Worm (Caenorhabditis elegans): ENCODE data around the gene Y51H4A.6.

Gene Y51H4A.6

DNA sequence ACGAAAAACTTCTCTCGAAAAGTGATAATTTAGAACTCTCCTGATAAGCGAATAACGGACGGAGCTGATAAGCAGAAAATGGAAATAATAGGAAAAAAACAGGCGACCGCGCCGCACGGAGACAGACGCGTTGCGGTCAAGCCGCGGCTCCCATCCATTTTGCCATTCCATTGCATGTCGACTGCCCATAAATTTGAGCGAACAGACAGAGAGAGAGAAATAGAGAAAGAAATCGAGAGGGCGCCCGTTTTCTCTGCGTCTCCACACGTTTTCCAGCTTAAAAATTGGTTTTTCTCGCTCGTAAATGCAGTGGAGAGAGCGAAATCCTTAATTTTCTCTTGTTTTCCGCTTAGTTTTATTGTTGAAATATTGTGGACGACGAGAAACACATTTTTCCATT is 31.6 kb upstream of the Y51H4A.6 start (continued):
- TF ChIP-seq nhr-80 (tag; optimal IDR thresholded peaks at IDR 0.05) (peak; percentile 82), tbp1 (GFP tag; optimal IDR thresholded peaks at IDR 0.05) (peak; percentile 12), mel-28 (tag; optimal IDR thresholded peaks at IDR 0.05; ENCODE audit: borderline replicate concordance) (no peak), lsl-1 (GFP tag; optimal IDR thresholded peaks at IDR 0.05) (no peak), madf-3 (GFP tag; IDR thresholded peaks at IDR 0.05) (0 out of 2 replicates have a peak, but pooled peaks have one; percentile 6), athp-1 (tag; optimal IDR thresholded peaks at IDR 0.05) (peak; percentile 8), nfyb-1 (GFP tag; IDR thresholded peaks at IDR 0.05) (peak; percentile 56; the same call in 1 of the 2 replicates), lin-35 (GFP tag; optimal IDR thresholded peaks at IDR 0.05) (peak in 1 of 3 experiments; percentile 45), nhr-179 (tag; optimal IDR thresholded peaks at IDR 0.05) (no peak)

DNA sequence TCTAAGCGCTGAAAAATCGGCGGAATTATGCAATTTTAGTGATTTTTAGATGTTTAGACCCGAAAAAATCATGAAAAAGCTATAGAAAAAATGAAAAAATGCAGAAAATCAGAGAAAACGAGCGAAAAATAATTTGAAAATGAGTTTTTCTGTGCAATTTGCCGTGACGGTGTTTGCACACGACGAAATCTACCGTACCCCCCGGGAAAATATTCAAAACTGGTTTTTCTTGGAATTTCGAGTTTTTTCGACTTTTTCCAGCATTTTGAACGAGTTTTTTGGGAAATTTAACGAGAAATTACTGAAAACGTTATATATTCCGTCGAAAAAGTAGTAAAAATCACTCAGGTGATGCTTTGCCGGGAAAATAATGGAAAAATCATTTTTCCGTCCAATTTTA is 31.1 kb upstream of the Y51H4A.6 start:
- no peak for TF ChIP-seq mxl-1 (tag; optimal IDR thresholded peaks at IDR 0.05)
- TF ChIP-seq tbp1 (GFP tag; optimal IDR thresholded peaks at IDR 0.05): peak; percentile 53
- TF ChIP-seq D2030.7 (GFP tag; IDR thresholded peaks at IDR 0.05): peak; percentile 52
- TF ChIP-seq dpff-1 (tag; optimal IDR thresholded peaks at IDR 0.05): no peak
- no peak for TF ChIP-seq madf-10 (tag; optimal IDR thresholded peaks at IDR 0.05)
- peak; percentile 86 for TF ChIP-seq lsl-1 (GFP tag; optimal IDR thresholded peaks at IDR 0.05)
- peak; percentile 53 for TF ChIP-seq efl-1 (GFP tag; optimal IDR thresholded peaks at IDR 0.05)
- peak; percentile 71 for TF ChIP-seq snpc-4 (GFP tag; optimal IDR thresholded peaks at IDR 0.05)
- peak in 3 of 4 experiments; percentile 71 to 83 (median 75) for TF ChIP-seq snpc-4 (tag; optimal IDR thresholded peaks at IDR 0.05)
- no peak for TF ChIP-seq cebp-1 (GFP tag; IDR thresholded peaks at IDR 0.05)
- no peak for TF ChIP-seq cebp-1 (tag; optimal IDR thresholded peaks at IDR 0.05)
- TF ChIP-seq Y79H2A.3 (GFP tag; conservative IDR thresholded peaks at IDR 0.05): peak; percentile 64; the same call in 1 of the 2 replicates
- no peak for TF ChIP-seq sea-2 (GFP tag; IDR thresholded peaks at IDR 0.05)
- TF ChIP-seq attf-6 (GFP tag; IDR thresholded peaks at IDR 0.05): peak; percentile 89
- no peak for TF ChIP-seq hrde-1 (tag; optimal IDR thresholded peaks at IDR 0.05; ENCODE audit: borderline replicate concordance)
- TF ChIP-seq madf-6 (GFP tag; IDR thresholded peaks at IDR 0.05): peak; percentile 53
- no peak for TF ChIP-seq let-526 (GFP tag; IDR thresholded peaks at IDR 0.05)
- TF ChIP-seq zim-3 (tag; optimal IDR thresholded peaks at IDR 0.05): no peak
- no peak for TF ChIP-seq F49E8.2 (tag; optimal IDR thresholded peaks at IDR 0.05; ENCODE audit: insufficient read depth)
- no peak for TF ChIP-seq rpc-1 (optimal IDR thresholded peaks at IDR 0.05)
- no peak for TF ChIP-seq rpc-1 (tag; optimal IDR thresholded peaks at IDR 0.05)

ce11 chrIV:16503049-16503448 is 30.4 kb upstream of the Y51H4A.6 start:
- TF ChIP-seq lsl-1 (GFP tag; optimal IDR thresholded peaks at IDR 0.05) (peak; percentile 72), rcor-1 (GFP tag; IDR thresholded peaks at IDR 0.05) (no peak), snpc-4 (GFP tag; optimal IDR thresholded peaks at IDR 0.05) (peak; percentile 76), snpc-4 (tag; optimal IDR thresholded peaks at IDR 0.05) (peak in 1 of 4 experiments; percentile 49), dpl-1 (GFP tag; optimal IDR thresholded peaks at IDR 0.05) (no peak), madf-6 (GFP tag; IDR thresholded peaks at IDR 0.05) (0 out of 2 replicates have a peak, but pooled peaks have one; percentile 10), snpc-1.3 (tag; optimal IDR thresholded peaks at IDR 0.05; ENCODE audit: insufficient read depth) (peak; percentile 26), attf-6 (GFP tag; IDR thresholded peaks at IDR 0.05) (peak; percentile 69)

DNA sequence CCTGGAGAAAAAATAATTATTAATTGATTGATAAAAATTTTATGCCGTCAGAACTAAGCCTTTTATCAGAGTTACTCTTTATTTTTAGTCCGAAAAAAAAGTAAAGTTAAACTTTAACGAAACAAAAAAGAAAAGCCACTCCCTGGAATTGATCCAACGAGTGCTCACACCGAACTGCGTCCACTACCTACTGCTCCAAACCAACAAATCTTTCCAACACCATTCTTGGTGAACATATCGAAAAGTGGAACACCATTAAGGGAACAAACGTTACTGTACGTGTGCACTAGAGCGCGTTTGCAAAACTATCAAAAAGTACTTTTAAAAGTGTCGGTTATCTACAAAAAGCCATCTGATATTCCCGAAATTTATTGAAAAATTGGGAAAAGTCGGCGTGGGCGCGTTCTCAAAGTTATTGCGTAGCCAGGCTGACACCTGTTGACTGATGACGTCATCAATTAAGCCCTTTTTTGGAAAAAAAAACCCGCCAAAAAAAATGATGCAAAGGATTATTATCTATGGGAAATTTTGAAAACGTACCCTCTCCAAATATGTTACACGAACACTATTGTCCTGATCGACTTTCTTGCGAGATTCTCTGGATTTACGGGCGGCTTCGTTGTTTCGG is 29.8 kb upstream of the Y51H4A.6 start:
- peak; percentile 70 for TF ChIP-seq fkh-3 (tag; optimal IDR thresholded peaks at IDR 0.05)
- TF ChIP-seq hsf-1 (GFP tag; IDR thresholded peaks at IDR 0.05): peak; percentile 87
- TF ChIP-seq ets-4 (GFP tag; optimal IDR thresholded peaks at IDR 0.05): no peak
- TF ChIP-seq snpc-4 (GFP tag; optimal IDR thresholded peaks at IDR 0.05): peak; percentile 93
- TF ChIP-seq snpc-4 (tag; optimal IDR thresholded peaks at IDR 0.05): peak in 3 of 4 experiments; percentile 95 to 98 (median 96)
- TF ChIP-seq F39B2.1 (GFP tag; IDR thresholded peaks at IDR 0.05): peak; percentile 65; the same call in 1 of the 2 replicates
- peak; percentile 57; the same call in 1 of the 2 replicates for TF ChIP-seq Y79H2A.3 (GFP tag; conservative IDR thresholded peaks at IDR 0.05)
- no peak for TF ChIP-seq tbx-9 (tag; optimal IDR thresholded peaks at IDR 0.05; ENCODE audit: borderline replicate concordance)
- TF ChIP-seq sptf-2 (GFP tag; optimal IDR thresholded peaks at IDR 0.05): peak; percentile 88
- no peak for TF ChIP-seq pha-4 (tag; optimal IDR thresholded peaks at IDR 0.05)
- peak; percentile 47 for TF ChIP-seq ZK185.1 (tag; optimal IDR thresholded peaks at IDR 0.05; ENCODE audit: poor library complexity, severe bottlenecking)
- TF ChIP-seq F52B5.7 (tag; optimal IDR thresholded peaks at IDR 0.05): peak; percentile 84
- peak; percentile 49 for TF ChIP-seq zim-3 (tag; optimal IDR thresholded peaks at IDR 0.05)
- peak; percentile 33 for TF ChIP-seq efl-1 (GFP tag; optimal IDR thresholded peaks at IDR 0.05)
- TF ChIP-seq ekl-4 (GFP tag; IDR thresholded peaks at IDR 0.05): peak; percentile 90
- TF ChIP-seq mcd-1 (GFP tag; IDR thresholded peaks at IDR 0.05): peak; percentile 65
- peak; percentile 89 for TF ChIP-seq nhr-90 (tag; optimal IDR thresholded peaks at IDR 0.05)
